Worm (Caenorhabditis elegans) whole organism, L1 larva: ENCODE data around the gene C16C10.8.
A peak's percentile ranks its signal among the peaks of the same experiment; 100 is the strongest.

Source experiments
- C16A3.4 ChIP-seq: fragments of 150-350 bp; optimal IDR thresholded peaks from 2 replicates; lab custom pipeline; 2014; ENCODE audit warnings: missing biosample characterization, missing genetic modification characterization
- C34B4.2 ChIP-seq: sonication (generic microtip); optimal IDR thresholded peaks from 2 replicates; lab custom pipeline; 2017; ENCODE audit warnings: mild to moderate bottlenecking, missing genetic modification characterization, missing compliant biosample characterization
- Y116A8C.19 ChIP-seq: sonication (generic microtip); optimal IDR thresholded peaks from 2 replicates; lab custom pipeline; 2016; ENCODE audit warnings: missing compliant biosample characterization, missing genetic modification characterization, borderline replicate concordance
- aha-1 ChIP-seq: fragments of 150-350 bp; optimal IDR thresholded peaks from 2 replicates; lab custom pipeline; 2014; ENCODE audit warnings: missing biosample characterization, missing genetic modification characterization
- alr-1 ChIP-seq: fragments of 200-800 bp; sonication (Bioruptor generic); optimal IDR thresholded peaks from 2 replicates; lab custom pipeline; 2018; ENCODE audit warnings: borderline replicate concordance, mild to moderate bottlenecking, missing genetic modification characterization, missing compliant biosample characterization
- aly-2 ChIP-seq: fragments of 150-350 bp; optimal IDR thresholded peaks from 2 replicates; lab custom pipeline; 2014; ENCODE audit warnings: missing biosample characterization, missing genetic modification characterization
- ama-1 ChIP-seq: fragments of 150-350 bp; optimal IDR thresholded peaks from 2 replicates; lab custom pipeline; 2014
- blmp-1 ChIP-seq: fragments of 150-350 bp; optimal IDR thresholded peaks from 2 replicates; lab custom pipeline; 2014; ENCODE audit warnings: missing biosample characterization, missing genetic modification characterization
- ceh-8 ChIP-seq: fragments of 200-800 bp; sonication (Bioruptor generic); optimal IDR thresholded peaks from 2 replicates; lab custom pipeline; 2018; ENCODE audit warnings: mild to moderate bottlenecking, missing genetic modification characterization, moderate library complexity, missing compliant biosample characterization
- ceh-90 ChIP-seq: sonication (generic microtip); optimal IDR thresholded peaks from 2 replicates; lab custom pipeline; 2016; ENCODE audit warnings: missing genetic modification characterization, missing compliant biosample characterization
- ces-1 ChIP-seq: fragments of 150-350 bp; optimal IDR thresholded peaks from 2 replicates; lab custom pipeline; 2014; ENCODE audit warnings: missing biosample characterization, missing genetic modification reagents, missing genetic modification characterization
- dsc-1 ChIP-seq: sonication (generic microtip); optimal IDR thresholded peaks from 2 replicates; lab custom pipeline; 2016; ENCODE audit warnings: mild to moderate bottlenecking, missing genetic modification characterization, missing compliant biosample characterization
- efl-1 ChIP-seq, 4 experiments: fragments of 150-350 bp; optimal IDR thresholded peaks in 3 of 4; peaks in 1 of 4; 1 replicate in 1 of 4; 2 replicates in 3 of 4; lab custom pipeline; 2014; ENCODE audit warnings: missing biosample characterization in 2 of 4, missing genetic modification characterization in 2 of 4, missing genetic modification reagents in 2 of 4
- egl-27 ChIP-seq, 2 experiments: fragments of 150-350 bp in 1 of 2; sonication (generic microtip); optimal IDR thresholded peaks; 3 replicates each; lab custom pipeline; 2017 to 2018; ENCODE audit warnings: missing biosample characterization in 2 of 2, missing genetic modification characterization in 2 of 2, missing genetic modification reagents in 2 of 2
- elt-3 ChIP-seq, 6 experiments: fragments of 150-350 bp in 1 of 6; sonication (generic microtip); optimal IDR thresholded peaks; 2 replicates each; lab custom pipeline; 2017 to 2018; ENCODE audit warnings: missing biosample characterization in 6 of 6, missing genetic modification characterization in 6 of 6, inconsistent platforms in 1 of 6
- ets-5 ChIP-seq: fragments of 200-800 bp; sonication (Bioruptor generic); IDR thresholded peaks from 2 replicates; pipeline ENCODE4 v1.3.6; 2022; ENCODE audit warnings: missing genetic modification characterization, missing compliant biosample characterization
- fkh-4 ChIP-seq: sonication (generic microtip); optimal IDR thresholded peaks from 2 replicates; lab custom pipeline; 2016; ENCODE audit warnings: missing compliant biosample characterization, missing genetic modification characterization, borderline replicate concordance
- fkh-8 ChIP-seq: sonication (generic microtip); optimal IDR thresholded peaks from 2 replicates; lab custom pipeline; 2016; ENCODE audit warnings: mild to moderate bottlenecking, missing genetic modification characterization, missing compliant biosample characterization
- fos-1 ChIP-seq: fragments of 150-350 bp; optimal IDR thresholded peaks from 2 replicates; lab custom pipeline; 2014; ENCODE audit warnings: missing biosample characterization, missing genetic modification characterization
- grh-1 ChIP-seq: fragments of 200-800 bp; sonication (Bioruptor generic); IDR thresholded peaks from 2 replicates; pipeline ENCODE4 v1.3.6; 2022; ENCODE audit warnings: missing genetic modification reagents, missing genetic modification characterization, missing compliant biosample characterization
- hlh-17 ChIP-seq: fragments of 200-800 bp; sonication (Bioruptor generic); optimal IDR thresholded peaks from 2 replicates; lab custom pipeline; 2018; ENCODE audit warnings: missing genetic modification characterization, mild to moderate bottlenecking, missing compliant biosample characterization, moderate library complexity, borderline replicate concordance
- hpl-2 ChIP-seq: fragments of 150-350 bp; optimal IDR thresholded peaks from 2 replicates; lab custom pipeline; 2014; ENCODE audit warnings: missing biosample characterization, missing genetic modification reagents, missing genetic modification characterization
- irx-1 ChIP-seq: sonication (generic microtip); optimal IDR thresholded peaks from 2 replicates; lab custom pipeline; 2016; ENCODE audit warnings: missing genetic modification characterization, missing compliant biosample characterization
- jun-1 ChIP-seq: fragments of 150-350 bp; optimal IDR thresholded peaks from 2 replicates; lab custom pipeline; 2014; ENCODE audit warnings: missing biosample characterization, missing genetic modification reagents, missing genetic modification characterization
- lin-13 ChIP-seq: fragments of 150-350 bp; optimal IDR thresholded peaks from 2 replicates; lab custom pipeline; 2014; ENCODE audit warnings: missing biosample characterization, missing genetic modification reagents, missing genetic modification characterization
- lin-14 ChIP-seq: fragments of 200-800 bp; sonication (Bioruptor generic); optimal IDR thresholded peaks from 2 replicates; lab custom pipeline; 2018; ENCODE audit warnings: mild to moderate bottlenecking, missing genetic modification characterization, moderate library complexity, missing compliant biosample characterization
- lin-15B ChIP-seq: fragments of 150-350 bp; sonication (generic microtip); optimal IDR thresholded peaks from 3 replicates; lab custom pipeline; 2014; ENCODE audit warnings: missing biosample characterization, missing genetic modification characterization
- lin-35 ChIP-seq, 2 experiments: fragments of 150-350 bp; optimal IDR thresholded peaks; 2 replicates each; lab custom pipeline; 2014; ENCODE audit warnings: missing biosample characterization in 2 of 2, missing genetic modification characterization in 2 of 2, missing genetic modification reagents in 2 of 2
- mab-9 ChIP-seq: fragments of 200-800 bp; sonication (Bioruptor generic); IDR thresholded peaks from 2 replicates; pipeline ENCODE4 v1.3.6; 2022; ENCODE audit warnings: missing genetic modification reagents, missing genetic modification characterization, missing compliant biosample characterization
- mdl-1 ChIP-seq, 2 experiments: fragments of 150-350 bp; optimal IDR thresholded peaks; 2 replicates each; lab custom pipeline; 2014 to 2017; ENCODE audit warnings: missing biosample characterization in 2 of 2, missing genetic modification characterization in 2 of 2, inconsistent platforms in 1 of 2
- mep-1 ChIP-seq: fragments of 150-350 bp; optimal IDR thresholded peaks from 2 replicates; lab custom pipeline; 2014; ENCODE audit warnings: missing biosample characterization, missing genetic modification characterization
- nhr-12 ChIP-seq: sonication (generic microtip); optimal IDR thresholded peaks from 2 replicates; lab custom pipeline; 2017; ENCODE audit warnings: missing biosample characterization, missing genetic modification characterization
- nhr-19 ChIP-seq: fragments of 200-800 bp; sonication (Bioruptor generic); conservative IDR thresholded peaks from 2 replicates; pipeline ENCODE4 v1.3.6; 2022; ENCODE audit warnings: missing genetic modification characterization, missing compliant biosample characterization
- nhr-20 ChIP-seq: sonication (generic microtip); optimal IDR thresholded peaks from 2 replicates; lab custom pipeline; 2016; ENCODE audit warnings: mild to moderate bottlenecking, missing genetic modification characterization, missing compliant biosample characterization
- nhr-237 ChIP-seq: fragments of 150-350 bp; optimal IDR thresholded peaks from 2 replicates; lab custom pipeline; 2014; ENCODE audit warnings: missing biosample characterization, missing genetic modification characterization
- nhr-28 ChIP-seq: fragments of 150-350 bp; optimal IDR thresholded peaks from 2 replicates; lab custom pipeline; 2014; ENCODE audit warnings: missing biosample characterization, missing genetic modification characterization
- nhr-77 ChIP-seq: fragments of 150-350 bp; optimal IDR thresholded peaks from 2 replicates; lab custom pipeline; 2014; ENCODE audit warnings: missing biosample characterization, missing genetic modification characterization
- nhr-84 ChIP-seq: sonication (generic microtip); optimal IDR thresholded peaks from 2 replicates; lab custom pipeline; 2017; ENCODE audit warnings: missing biosample characterization, missing genetic modification characterization
- nhr-85 ChIP-seq: sonication (generic microtip); peaks from one replicate; lab custom pipeline; 2016; ENCODE audit warnings: missing genetic modification characterization, inconsistent platforms, missing compliant biosample characterization
- nhr-90 ChIP-seq: sonication (generic microtip); optimal IDR thresholded peaks from 2 replicates; lab custom pipeline; 2016; ENCODE audit warnings: mild to moderate bottlenecking, missing genetic modification characterization, missing compliant biosample characterization; ENCODE audit not compliant: poor library complexity
- rnt-1 ChIP-seq: sonication (generic microtip); optimal IDR thresholded peaks from 2 replicates; lab custom pipeline; 2016; ENCODE audit warnings: mild to moderate bottlenecking, missing genetic modification characterization, moderate library complexity, missing compliant biosample characterization
- snpc-4 ChIP-seq: fragments of 150-350 bp; optimal IDR thresholded peaks from 2 replicates; lab custom pipeline; 2014; ENCODE audit warnings: missing biosample characterization, missing genetic modification characterization
- sptf-1 ChIP-seq: fragments of 150-350 bp; optimal IDR thresholded peaks from 2 replicates; lab custom pipeline; 2014; ENCODE audit warnings: missing biosample characterization, missing genetic modification characterization
- tlp-1 ChIP-seq: fragments of 150-350 bp; optimal IDR thresholded peaks from 2 replicates; lab custom pipeline; 2014; ENCODE audit warnings: missing biosample characterization, missing genetic modification characterization
- unc-130 ChIP-seq: fragments of 150-350 bp; optimal IDR thresholded peaks from 2 replicates; lab custom pipeline; 2017; ENCODE audit warnings: missing biosample characterization, missing genetic modification characterization, inconsistent platforms
- unc-62 ChIP-seq: fragments of 150-350 bp; optimal IDR thresholded peaks from 2 replicates; lab custom pipeline; 2014; ENCODE audit warnings: missing biosample characterization, missing genetic modification reagents, missing genetic modification characterization
- unc-86 ChIP-seq: sonication (generic microtip); optimal IDR thresholded peaks from 2 replicates; lab custom pipeline; 2016; ENCODE audit warnings: missing genetic modification characterization, missing compliant biosample characterization
- unc-98 ChIP-seq: fragments of 200-800 bp; sonication (Bioruptor generic); IDR thresholded peaks from 2 replicates; pipeline ENCODE4 v1.3.6; 2022; ENCODE audit warnings: missing genetic modification characterization, missing compliant biosample characterization
- vab-15 ChIP-seq: sonication (generic microtip); optimal IDR thresholded peaks from 2 replicates; lab custom pipeline; 2017; ENCODE audit warnings: missing genotype, mild to moderate bottlenecking, missing genetic modification characterization, missing compliant biosample characterization
- xbp-1 ChIP-seq: sonication (generic microtip); optimal IDR thresholded peaks from 2 replicates; lab custom pipeline; 2016; ENCODE audit warnings: missing genetic modification characterization, missing compliant biosample characterization
- zip-4 ChIP-seq: fragments of 200-800 bp; sonication (Bioruptor generic); optimal IDR thresholded peaks from 2 replicates; lab custom pipeline; 2018; ENCODE audit warnings: mild to moderate bottlenecking, missing genetic modification characterization, moderate library complexity, missing compliant biosample characterization
- ztf-11 ChIP-seq, 2 experiments: sonication (generic microtip); optimal IDR thresholded peaks; 2 replicates each; lab custom pipeline; 2016 to 2017; ENCODE audit warnings: missing genetic modification characterization in 2 of 2, missing biosample characterization in 1 of 2, missing compliant biosample characterization in 1 of 2
- ztf-4 ChIP-seq: fragments of 150-350 bp; optimal IDR thresholded peaks from 2 replicates; lab custom pipeline; 2014; ENCODE audit warnings: missing biosample characterization, missing genetic modification characterization

The C16C10.8 gene

ce11 chrIII:4170903-4171377, 7.0 kb upstream of the C16C10.8 start, which contains the start of the genes rnf-121 and C16C10.4 (continued):
- TF ChIP-seq C34B4.2 (tag; lab: Kevin White, UChicago) (no peak), nhr-84 (tag; lab: Kevin White, UChicago) (no peak), lin-15B (tag; lab: Kevin White, UChicago) (peak; percentile 61), fkh-8 (tag; lab: Kevin White, UChicago) (peak; percentile 40), nhr-237 (tag; lab: Kevin White, UChicago) (no peak), zip-4 (GFP tag; lab: Kevin White, UChicago) (no peak), nhr-20 (peak; percentile 64), dsc-1 (peak; percentile 78), hlh-17 (GFP tag; lab: Kevin White, UChicago) (no peak), xbp-1 (tag; lab: Kevin White, UChicago) (peak; percentile 82), vab-15 (tag; lab: Kevin White, UChicago) (no peak), egl-27 (tag; optimal IDR thresholded peaks at IDR 0.05; lab: Kevin White, UChicago) (no peak), nhr-19 (GFP tag; lab: Robert Waterston, UW) (peak; percentile 60), ets-5 (no peak), blmp-1 (tag; lab: Kevin White, UChicago) (no peak), nhr-85 (tag; lab: Kevin White, UChicago) (peak; percentile 81), nhr-90 (peak; percentile 79), unc-62 (GFP tag; lab: Kevin White, UChicago) (no peak), tlp-1 (no peak), snpc-4 (peak; percentile 75), mab-9 (GFP tag; lab: Robert Waterston, UW) (0 out of 2 replicates have a peak, but pooled peaks have one; percentile 23), ama-1 (lab: Kevin White, UChicago) (no peak), unc-86 (peak; percentile 42), lin-35 (GFP tag; optimal IDR thresholded peaks at IDR 0.05; lab: Kevin White, UChicago) (peak in 1 of 2 experiments; percentile 72), nhr-28 (tag; lab: Kevin White, UChicago) (no peak), lin-13 (no peak), sptf-1 (tag; lab: Kevin White, UChicago) (no peak), jun-1 (tag; lab: Kevin White, UChicago) (peak; percentile 45), unc-130 (tag; lab: Kevin White, UChicago) (peak; percentile 90), ztf-11 (tag; optimal IDR thresholded peaks at IDR 0.05; lab: Kevin White, UChicago) (peak in 1 of 2 experiments; percentile 74), lin-14 (GFP tag; lab: Kevin White, UChicago) (no peak), elt-3 (tag; optimal IDR thresholded peaks at IDR 0.05; lab: Kevin White, UChicago) (peak in 1 of 6 experiments; percentile 50), ceh-90 (tag; lab: Kevin White, UChicago) (no peak), aly-2 (tag; lab: Kevin White, UChicago) (peak; percentile 67), ceh-8 (GFP tag; lab: Kevin White, UChicago) (no peak), fkh-4 (tag; lab: Kevin White, UChicago) (no peak), ces-1 (GFP tag; lab: Kevin White, UChicago) (no peak), unc-98 (GFP tag; lab: Robert Waterston, UW) (no peak), hpl-2 (GFP tag; lab: Kevin White, UChicago) (peak; percentile 89), rnt-1 (tag; lab: Kevin White, UChicago) (peak; percentile 88), grh-1 (peak; percentile 47), mep-1 (tag; lab: Kevin White, UChicago) (peak; percentile 74), mdl-1 (tag; optimal IDR thresholded peaks at IDR 0.05; lab: Kevin White, UChicago) (peak in 1 of 2 experiments; percentile 43), nhr-12 (tag; lab: Kevin White, UChicago) (no peak), nhr-77 (tag; lab: Kevin White, UChicago) (no peak), efl-1 (optimal IDR thresholded peaks at IDR 0.05; lab: Kevin White, UChicago) (peak; percentile 49 to 74), efl-1 (GFP tag; optimal IDR thresholded peaks at IDR 0.05 in 1 of 2; lab: Kevin White, UChicago) (peak; percentile 66 to 98), fos-1 (tag; lab: Kevin White, UChicago) (no peak), irx-1 (tag; lab: Kevin White, UChicago) (peak; percentile 58), Y116A8C.19 (tag; lab: Kevin White, UChicago) (no peak), alr-1 (tag; lab: Kevin White, UChicago) (no peak), aha-1 (no peak), C16A3.4 (tag; lab: Kevin White, UChicago) (peak; percentile 58), ztf-4 (tag; lab: Kevin White, UChicago) (peak; percentile 51)
- TF ChIP-seq, all 84 proteins: peak for 42
